Worm (Caenorhabditis elegans) whole organism, L3 larva: ENCODE measurements around the gene usp-14.

Experiments used
- R02D3.7 ChIP-seq: fragments of 150-350 bp; optimal IDR thresholded peaks from 2 replicates; lab custom pipeline; 2014; ENCODE audit warnings: missing biosample characterization, missing genetic modification characterization
- ZK546.5 ChIP-seq: sonication (generic microtip); optimal IDR thresholded peaks from 2 replicates; lab custom pipeline; 2017; ENCODE audit warnings: missing biosample characterization, missing genetic modification characterization
- aly-2 ChIP-seq: fragments of 150-350 bp; optimal IDR thresholded peaks from 2 replicates; lab custom pipeline; 2014; ENCODE audit warnings: missing biosample characterization, missing genetic modification characterization
- ama-1 ChIP-seq: fragments of 150-350 bp; optimal IDR thresholded peaks from 2 replicates; lab custom pipeline; 2018
- ceh-28 ChIP-seq: fragments of 150-350 bp; optimal IDR thresholded peaks from 2 replicates; lab custom pipeline; 2014; ENCODE audit warnings: missing biosample characterization, missing genetic modification reagents, missing genetic modification characterization
- ceh-9 ChIP-seq: sonication (generic microtip); optimal IDR thresholded peaks from 2 replicates; lab custom pipeline; 2018; ENCODE audit warnings: missing biosample characterization, missing genetic modification characterization
- egl-27 ChIP-seq: sonication (generic microtip); optimal IDR thresholded peaks from 4 replicates; lab custom pipeline; 2017; ENCODE audit warnings: missing biosample characterization, missing genetic modification reagents, missing genetic modification characterization
- elt-1 ChIP-seq: fragments of 150-350 bp; optimal IDR thresholded peaks from 2 replicates; lab custom pipeline; 2014; ENCODE audit warnings: missing biosample characterization, missing genetic modification characterization
- elt-2 ChIP-seq: sonication (generic microtip); optimal IDR thresholded peaks from 2 replicates; lab custom pipeline; 2016; ENCODE audit warnings: missing genetic modification reagents, mild to moderate bottlenecking, missing genetic modification characterization, missing compliant biosample characterization
- eor-1 ChIP-seq, 2 experiments: fragments of 150-350 bp; optimal IDR thresholded peaks; 2 replicates each; lab custom pipeline; 2014 to 2018; ENCODE audit warnings: missing biosample characterization in 2 of 2, missing genetic modification characterization in 2 of 2
- fkh-10 ChIP-seq: sonication (generic microtip); optimal IDR thresholded peaks from 2 replicates; lab custom pipeline; 2017; ENCODE audit warnings: missing biosample characterization, missing genetic modification reagents, missing genetic modification characterization
- fkh-2 ChIP-seq: fragments of 150-350 bp; optimal IDR thresholded peaks from 2 replicates; lab custom pipeline; 2014; ENCODE audit warnings: missing biosample characterization, missing genetic modification reagents, missing genetic modification characterization
- fos-1 ChIP-seq: fragments of 150-350 bp; optimal IDR thresholded peaks from 2 replicates; lab custom pipeline; 2014; ENCODE audit warnings: missing biosample characterization, missing genetic modification characterization
- hmg-11 ChIP-seq: sonication (generic microtip); optimal IDR thresholded peaks from 2 replicates; lab custom pipeline; 2016; ENCODE audit warnings: missing genetic modification characterization, missing compliant biosample characterization
- jun-1 ChIP-seq: fragments of 150-350 bp; optimal IDR thresholded peaks from 2 replicates; lab custom pipeline; 2014; ENCODE audit warnings: missing biosample characterization, missing genetic modification reagents, missing genetic modification characterization
- lin-15B ChIP-seq: fragments of 150-350 bp; optimal IDR thresholded peaks from 2 replicates; lab custom pipeline; 2014; ENCODE audit warnings: missing biosample characterization, missing genetic modification characterization
- mml-1 ChIP-seq: fragments of 150-350 bp; sonication (generic microtip); optimal IDR thresholded peaks from 3 replicates; lab custom pipeline; 2014; ENCODE audit warnings: missing biosample characterization, missing genetic modification characterization
- nfya-1 ChIP-seq: sonication (generic microtip); optimal IDR thresholded peaks from 2 replicates; lab custom pipeline; 2017; ENCODE audit warnings: missing genetic modification characterization, mild to moderate bottlenecking, missing compliant biosample characterization, antibody characterized with exemption, moderate library complexity; ENCODE audit not compliant: insufficient read depth
- nhr-11 ChIP-seq: fragments of 150-350 bp; optimal IDR thresholded peaks from 2 replicates; lab custom pipeline; 2014; ENCODE audit warnings: missing biosample characterization, missing genetic modification characterization
- nhr-25 ChIP-seq: sonication (generic microtip); optimal IDR thresholded peaks from 2 replicates; lab custom pipeline; 2017; ENCODE audit warnings: missing biosample characterization, missing genetic modification characterization
- nhr-28 ChIP-seq: fragments of 150-350 bp; optimal IDR thresholded peaks from 2 replicates; lab custom pipeline; 2014; ENCODE audit warnings: missing biosample characterization, missing genetic modification characterization
- nhr-43 ChIP-seq: sonication (generic microtip); optimal IDR thresholded peaks from 2 replicates; lab custom pipeline; 2016; ENCODE audit warnings: mild to moderate bottlenecking, missing genetic modification characterization, missing compliant biosample characterization; ENCODE audit not compliant: poor library complexity, severe bottlenecking
- nhr-67 ChIP-seq: fragments of 150-350 bp; optimal IDR thresholded peaks from 2 replicates; lab custom pipeline; 2014; ENCODE audit warnings: missing biosample characterization, missing genetic modification characterization
- nhr-76 ChIP-seq: fragments of 150-350 bp; sonication (generic microtip); optimal IDR thresholded peaks from 5 replicates; lab custom pipeline; 2014; ENCODE audit warnings: missing biosample characterization, missing genetic modification characterization
- pha-4 ChIP-seq: fragments of 150-350 bp; optimal IDR thresholded peaks from 2 replicates; lab custom pipeline; 2014; ENCODE audit warnings: missing biosample characterization, missing genetic modification reagents, missing genetic modification characterization
- pqm-1 ChIP-seq: fragments of 150-350 bp; optimal IDR thresholded peaks from 2 replicates; lab custom pipeline; 2017; ENCODE audit warnings: missing biosample characterization, missing genetic modification characterization, inconsistent platforms
- sea-2 ChIP-seq: fragments of 150-350 bp; sonication (generic microtip); optimal IDR thresholded peaks from 4 replicates; lab custom pipeline; 2014; ENCODE audit warnings: missing biosample characterization, missing genetic modification reagents, missing genetic modification characterization
- snpc-4 ChIP-seq: fragments of 150-350 bp; optimal IDR thresholded peaks from 2 replicates; lab custom pipeline; 2014; ENCODE audit warnings: missing biosample characterization, missing genetic modification characterization
- tbx-2 ChIP-seq: sonication (generic microtip); optimal IDR thresholded peaks from 2 replicates; lab custom pipeline; 2016; ENCODE audit warnings: mild to moderate bottlenecking, missing genetic modification characterization, missing compliant biosample characterization
- unc-62 ChIP-seq: fragments of 150-350 bp; sonication (generic microtip); optimal IDR thresholded peaks from 4 replicates; lab custom pipeline; 2014; ENCODE audit warnings: missing biosample characterization, missing genetic modification reagents, missing genetic modification characterization
- zag-1 ChIP-seq: fragments of 150-350 bp; optimal IDR thresholded peaks from 2 replicates; lab custom pipeline; 2014; ENCODE audit warnings: missing biosample characterization, missing genetic modification characterization
- ztf-11 ChIP-seq: fragments of 150-350 bp; optimal IDR thresholded peaks from 2 replicates; lab custom pipeline; 2014; ENCODE audit warnings: missing biosample characterization, missing genetic modification characterization
- ztf-4 ChIP-seq: fragments of 150-350 bp; optimal IDR thresholded peaks from 2 replicates; lab custom pipeline; 2014; ENCODE audit warnings: missing biosample characterization, missing genetic modification characterization

Gene usp-14

ce11 chrII:14510162-14510561, 21.7 kb upstream of the usp-14 start:
- no peak for TF ChIP-seq jun-1 (tag; lab: Kevin White, UChicago)
- peak; percentile 54 for TF ChIP-seq elt-2 (tag; lab: Kevin White, UChicago)
- no peak for TF ChIP-seq mml-1 (tag; lab: Kevin White, UChicago)
- TF ChIP-seq pha-4 (tag; lab: Kevin White, UChicago) = no peak
- TF ChIP-seq egl-27 = no peak
- TF ChIP-seq, all 47 proteins: peak for 1

- TF ChIP-seq unc-62 (GFP tag; lab: Kevin White, UChicago) (no peak), egl-27 (no peak), fkh-2 (no peak)
These were observed 19.1 kb upstream of the usp-14 start, which contains the start of the genes K10H10.7 and K10H10.10 for ce11 chrII:14507563-14507962. Gene K10H10.7, minus strand, starts transcription at chrII:14507663. Gene K10H10.10, plus strand, starts transcription at chrII:14507766.

- TF ChIP-seq unc-62 (GFP tag; lab: Kevin White, UChicago) = no peak
- peak; percentile 41 for TF ChIP-seq pha-4 (tag; lab: Kevin White, UChicago)
- no peak for TF ChIP-seq egl-27
These were observed 17.8 kb upstream of the usp-14 start, which contains the start of gene K10H10.12 for ce11 chrII:14506245-14506644. Gene K10H10.12, minus strand, starts transcription at chrII:14506345.

ce11 chrII:14502997-14503396, 14.5 kb upstream of the usp-14 start, which contains the start of gene K10H10.6:
Gene K10H10.6, plus strand, starts transcription at chrII:14503297.
- TF ChIP-seq nhr-11 (tag; lab: Kevin White, UChicago) (no peak), pqm-1 (tag; lab: Kevin White, UChicago) (no peak), unc-62 (GFP tag; lab: Kevin White, UChicago) (no peak), ztf-11 (no peak), nhr-76 (tag; lab: Kevin White, UChicago) (no peak), zag-1 (tag; lab: Kevin White, UChicago) (no peak), aly-2 (tag; lab: Kevin White, UChicago) (no peak), jun-1 (tag; lab: Kevin White, UChicago) (no peak), elt-2 (tag; lab: Kevin White, UChicago) (no peak), snpc-4 (tag; lab: Kevin White, UChicago) (no peak), fkh-10 (GFP tag; lab: Kevin White, UChicago) (no peak), ztf-4 (tag; lab: Kevin White, UChicago) (no peak), elt-1 (tag; lab: Kevin White, UChicago) (no peak), nhr-43 (tag; lab: Kevin White, UChicago) (no peak), nhr-67 (tag; lab: Kevin White, UChicago) (no peak), tbx-2 (tag; lab: Kevin White, UChicago) (no peak), ama-1 (lab: Kevin White, UChicago) (no peak)
- TF ChIP-seq, all 47 proteins: peak for 0

- TF ChIP-seq lin-15B (tag; lab: Kevin White, UChicago) = no peak
- TF ChIP-seq nfya-1 (tag; lab: Kevin White, UChicago) = no peak
- TF ChIP-seq ceh-28 (tag; lab: Kevin White, UChicago) = no peak
- TF ChIP-seq ZK546.5 (tag; lab: Kevin White, UChicago) = no peak
- no peak for TF ChIP-seq nhr-28
- TF ChIP-seq R02D3.7 = no peak
- TF ChIP-seq sea-2 (GFP tag; lab: Kevin White, UChicago) = no peak
- TF ChIP-seq eor-1 (tag; optimal IDR thresholded peaks at IDR 0.05; lab: Kevin White, UChicago) = no peak
- TF ChIP-seq fkh-2 = no peak
- no peak for TF ChIP-seq fos-1 (tag; lab: Kevin White, UChicago)
- no peak for TF ChIP-seq egl-27
- no peak for TF ChIP-seq pqm-1 (tag; lab: Kevin White, UChicago)
These were observed 13.0 kb upstream of the usp-14 start, which contains the start of gene K10H10.5 for ce11 chrII:14501447-14501846. Gene K10H10.5, plus strand, starts transcription at chrII:14501747.

ce11 chrII:14500122-14500521, 11.6 kb upstream of the usp-14 start, which contains the start of gene K10H10.4:
Gene K10H10.4, plus strand, starts transcription at chrII:14500422.
- TF ChIP-seq nhr-25 (tag; lab: Kevin White, UChicago) = no peak
- no peak for TF ChIP-seq jun-1 (tag; lab: Kevin White, UChicago)
- no peak for TF ChIP-seq hmg-11 (tag; lab: Kevin White, UChicago)
- no peak for TF ChIP-seq ceh-9
- no peak for TF ChIP-seq ZK546.5 (tag; lab: Kevin White, UChicago)
